Worm (Caenorhabditis elegans) whole organism, young adult: Measurements from ENCODE around the gene F54F12.2.

Source experiments
- B0019.2 ChIP-seq: fragments of 200-800 bp; sonication (Bioruptor generic); conservative IDR thresholded peaks from 2 replicates; pipeline ENCODE4 v1.3.6; 2022; ENCODE audit warnings: missing genetic modification reagents, missing genetic modification characterization, missing compliant biosample characterization
- B0336.3 ChIP-seq: fragments of 200-800 bp; sonication (Bioruptor generic); IDR thresholded peaks from 2 replicates; pipeline ENCODE4 v1.3.6; 2022; ENCODE audit warnings: missing genetic modification characterization, missing compliant biosample characterization
- C06A6.2 ChIP-seq: fragments of 200-800 bp; sonication (Bioruptor generic); conservative IDR thresholded peaks from 2 replicates; pipeline ENCODE4 v1.3.6; 2022; ENCODE audit warnings: missing genetic modification characterization, missing compliant biosample characterization
- T07F8.4 ChIP-seq: sonication (generic microtip); optimal IDR thresholded peaks from 2 replicates; lab custom pipeline; 2016; ENCODE audit warnings: mild to moderate bottlenecking, missing genetic modification characterization, moderate library complexity, missing compliant biosample characterization
- Y67H2A.10 ChIP-seq: fragments of 200-800 bp; sonication (Bioruptor generic); conservative IDR thresholded peaks from 2 replicates; pipeline ENCODE4 v1.3.6; 2022; ENCODE audit warnings: missing genetic modification reagents, missing genetic modification characterization, missing compliant biosample characterization
- akir-1 ChIP-seq: fragments of 200-800 bp; sonication (Bioruptor generic); optimal IDR thresholded peaks from 2 replicates; lab custom pipeline; 2018; ENCODE audit warnings: mild to moderate bottlenecking, missing genetic modification characterization, moderate library complexity, missing compliant biosample characterization
- ama-1 ChIP-seq, 3 experiments: fragments of 150-350 bp in 1 of 3; sonication (generic microtip) in 2 of 3; optimal IDR thresholded peaks; 2 replicates each; lab custom pipeline; 2014 to 2018; ENCODE audit warnings: missing biosample characterization in 2 of 3, missing genetic modification characterization in 2 of 3, missing genetic modification reagents in 2 of 3
- aptf-2 ChIP-seq: fragments of 200-800 bp; sonication (Bioruptor generic); conservative IDR thresholded peaks from 2 replicates; pipeline ENCODE4 v1.3.6; 2022; ENCODE audit warnings: missing genetic modification reagents, missing genetic modification characterization, missing compliant biosample characterization
- atf-7 ChIP-seq: sonication (generic microtip); optimal IDR thresholded peaks from 2 replicates; lab custom pipeline; 2017; ENCODE audit warnings: mild to moderate bottlenecking, missing genetic modification characterization, missing compliant biosample characterization
- attf-6 ChIP-seq: fragments of 200-800 bp; sonication (Bioruptor generic); IDR thresholded peaks from 2 replicates; pipeline ENCODE4 v1.3.6; 2022; ENCODE audit warnings: missing genetic modification reagents, missing genetic modification characterization, missing compliant biosample characterization
- bed-2 ChIP-seq: fragments of 200-800 bp; sonication (Bioruptor generic); IDR thresholded peaks from 2 replicates; pipeline ENCODE4 v1.3.6; 2022; ENCODE audit warnings: missing genetic modification reagents, missing genetic modification characterization, missing compliant biosample characterization
- ceh-27 ChIP-seq: fragments of 200-800 bp; sonication (Bioruptor generic); optimal IDR thresholded peaks from 2 replicates; lab custom pipeline; 2018; ENCODE audit warnings: mild to moderate bottlenecking, missing genetic modification characterization, moderate library complexity, missing compliant biosample characterization
- ceh-58 ChIP-seq: fragments of 200-800 bp; sonication (Bioruptor generic); IDR thresholded peaks from 2 replicates; pipeline ENCODE4 v1.3.6; 2022; ENCODE audit warnings: missing genetic modification characterization, missing compliant biosample characterization
- chd-7 ChIP-seq: sonication (generic microtip); optimal IDR thresholded peaks from 2 replicates; lab custom pipeline; 2016; ENCODE audit warnings: mild to moderate bottlenecking, missing genetic modification characterization, moderate library complexity, missing compliant biosample characterization
- egrh-3 ChIP-seq: fragments of 200-800 bp; sonication (Bioruptor generic); IDR thresholded peaks from 2 replicates; pipeline ENCODE4 v1.3.6; 2022; ENCODE audit warnings: missing genetic modification reagents, missing genetic modification characterization, missing compliant biosample characterization
- ekl-4 ChIP-seq: fragments of 200-800 bp; sonication (Bioruptor generic); IDR thresholded peaks from 2 replicates; pipeline ENCODE4 v1.3.6; 2022; ENCODE audit warnings: missing genetic modification reagents, missing genetic modification characterization, missing compliant biosample characterization
- ets-4 ChIP-seq: fragments of 200-800 bp; sonication (Bioruptor generic); optimal IDR thresholded peaks from 2 replicates; lab custom pipeline; 2018; ENCODE audit warnings: mild to moderate bottlenecking, missing genetic modification characterization, missing compliant biosample characterization
- fkh-3 ChIP-seq: sonication (generic microtip); optimal IDR thresholded peaks from 2 replicates; lab custom pipeline; 2016; ENCODE audit warnings: mild to moderate bottlenecking, missing genetic modification characterization, missing compliant biosample characterization
- gei-17 ChIP-seq: fragments of 200-800 bp; sonication (Bioruptor generic); optimal IDR thresholded peaks from 2 replicates; lab custom pipeline; 2018; ENCODE audit warnings: mild to moderate bottlenecking, missing genetic modification characterization, missing compliant biosample characterization
- hsf-1 ChIP-seq: fragments of 200-800 bp; sonication (Bioruptor generic); IDR thresholded peaks from 2 replicates; pipeline ENCODE4 v1.3.6; 2022; ENCODE audit warnings: missing genetic modification reagents, missing genetic modification characterization, missing compliant biosample characterization
- lag-1 ChIP-seq: fragments of 200-800 bp; sonication (Bioruptor generic); IDR thresholded peaks from 2 replicates; pipeline ENCODE4 v1.3.6; 2022; ENCODE audit warnings: missing genetic modification reagents, missing genetic modification characterization, missing compliant biosample characterization
- let-607 ChIP-seq, 2 experiments: fragments of 200-800 bp in 1 of 2; sonication (Bioruptor generic) in 1 of 2; sonication (generic microtip) in 1 of 2; optimal IDR thresholded peaks; 2 replicates each; lab custom pipeline; 2016 to 2018; ENCODE audit warnings: mild to moderate bottlenecking in 2 of 2, missing compliant biosample characterization in 2 of 2, missing genetic modification characterization in 2 of 2, moderate library complexity in 2 of 2, missing genotype in 1 of 2
- lin-26 ChIP-seq: fragments of 200-800 bp; sonication (Bioruptor generic); IDR thresholded peaks from 2 replicates; pipeline ENCODE4 v1.3.6; 2022; ENCODE audit warnings: missing genetic modification reagents, missing genetic modification characterization, missing compliant biosample characterization
- lin-40 ChIP-seq: sonication (generic microtip); optimal IDR thresholded peaks from 2 replicates; lab custom pipeline; 2016; ENCODE audit warnings: missing genetic modification characterization, mild to moderate bottlenecking, missing compliant biosample characterization, missing genotype, missing genetic modification reagents
- lin-54 ChIP-seq: fragments of 200-800 bp; sonication (Bioruptor generic); optimal IDR thresholded peaks from 2 replicates; lab custom pipeline; 2018; ENCODE audit warnings: mild to moderate bottlenecking, missing genetic modification characterization, missing compliant biosample characterization
- lsl-1 ChIP-seq: fragments of 200-800 bp; sonication (Bioruptor generic); optimal IDR thresholded peaks from 2 replicates; lab custom pipeline; 2018; ENCODE audit warnings: mild to moderate bottlenecking, missing genetic modification characterization, moderate library complexity, missing compliant biosample characterization
- madf-3 ChIP-seq: fragments of 200-800 bp; sonication (Bioruptor generic); IDR thresholded peaks from 2 replicates; pipeline ENCODE4 v1.3.6; 2022; ENCODE audit warnings: missing genetic modification reagents, missing genetic modification characterization, missing compliant biosample characterization
- mcd-1 ChIP-seq: fragments of 200-800 bp; sonication (Bioruptor generic); IDR thresholded peaks from 2 replicates; pipeline ENCODE4 v1.3.6; 2022; ENCODE audit warnings: missing genetic modification reagents, missing genetic modification characterization, missing compliant biosample characterization
- nfyb-1 ChIP-seq: fragments of 200-800 bp; sonication (Bioruptor generic); IDR thresholded peaks from 2 replicates; pipeline ENCODE4 v1.3.6; 2022; ENCODE audit warnings: missing genetic modification reagents, missing genetic modification characterization, missing compliant biosample characterization
- nhr-179 ChIP-seq: sonication (generic microtip); optimal IDR thresholded peaks from 2 replicates; lab custom pipeline; 2016; ENCODE audit warnings: mild to moderate bottlenecking, missing genetic modification characterization, missing compliant biosample characterization
- nhr-27 ChIP-seq: fragments of 200-800 bp; sonication (Bioruptor generic); optimal IDR thresholded peaks from 2 replicates; lab custom pipeline; 2018; ENCODE audit warnings: mild to moderate bottlenecking, missing genetic modification characterization, moderate library complexity, missing compliant biosample characterization
- nhr-90 ChIP-seq: sonication (generic microtip); optimal IDR thresholded peaks from 2 replicates; lab custom pipeline; 2016; ENCODE audit warnings: missing genotype, mild to moderate bottlenecking, missing genetic modification characterization, missing compliant biosample characterization
- pbrm-1 ChIP-seq: fragments of 200-800 bp; sonication (Bioruptor generic); IDR thresholded peaks from 2 replicates; pipeline ENCODE4 v1.3.6; 2022; ENCODE audit warnings: missing genetic modification reagents, missing genetic modification characterization, missing compliant biosample characterization
- sea-2 ChIP-seq: fragments of 200-800 bp; sonication (Bioruptor generic); IDR thresholded peaks from 2 replicates; pipeline ENCODE4 v1.3.6; 2022; ENCODE audit warnings: missing genetic modification characterization, missing compliant biosample characterization
- snpc-1.3 ChIP-seq: sonication (generic microtip); optimal IDR thresholded peaks from 2 replicates; lab custom pipeline; 2017; ENCODE audit warnings: missing genetic modification characterization, mild to moderate bottlenecking, missing compliant biosample characterization, antibody characterized with exemption, moderate library complexity, missing genotype, missing genetic modification reagents; ENCODE audit not compliant: insufficient read depth
- somi-1 ChIP-seq: fragments of 200-800 bp; sonication (Bioruptor generic); optimal IDR thresholded peaks from 2 replicates; lab custom pipeline; 2018; ENCODE audit warnings: mild to moderate bottlenecking, missing genetic modification characterization, missing compliant biosample characterization
- tbp1 ChIP-seq: fragments of 200-800 bp; sonication (Bioruptor generic); optimal IDR thresholded peaks from 2 replicates; lab custom pipeline; 2018; ENCODE audit warnings: mild to moderate bottlenecking, missing genetic modification characterization, missing compliant biosample characterization
- zfh-2 ChIP-seq: fragments of 200-800 bp; sonication (Bioruptor generic); conservative IDR thresholded peaks from 2 replicates; pipeline ENCODE4 v1.3.6; 2022; ENCODE audit warnings: missing genetic modification reagents, missing genetic modification characterization, missing compliant biosample characterization
- ztf-22 ChIP-seq: fragments of 200-800 bp; sonication (Bioruptor generic); optimal IDR thresholded peaks from 2 replicates; lab custom pipeline; 2018; ENCODE audit warnings: mild to moderate bottlenecking, missing genetic modification characterization, moderate library complexity, missing compliant biosample characterization
- ztf-26 ChIP-seq: sonication (generic microtip); optimal IDR thresholded peaks from 2 replicates; lab custom pipeline; 2017; ENCODE audit warnings: missing genetic modification characterization, missing compliant biosample characterization

Gene F54F12.2

ce11 chrIII:13067884-13068767 lies 28.3 kb downstream of the F54F12.2 start (continued):
- peak; percentile 55; the same call in 1 of the 2 replicates for TF ChIP-seq lin-26
- peak; percentile 3 for TF ChIP-seq ztf-22
- peak; percentile 39 to 47 for TF ChIP-seq let-607 (tag; optimal IDR thresholded peaks at IDR 0.05; lab: Kevin White, UChicago)
- no peak for TF ChIP-seq aptf-2
- TF ChIP-seq ceh-58 (GFP tag; lab: Robert Waterston, UW): no peak
- peak; percentile 27 for TF ChIP-seq gei-17 (GFP tag; lab: Kevin White, UChicago)
- peak; percentile 28 for TF ChIP-seq T07F8.4 (tag; lab: Kevin White, UChicago)
- no peak for TF ChIP-seq lag-1 (GFP tag; lab: Robert Waterston, UW)
- no peak for TF ChIP-seq attf-6 (GFP tag; lab: Robert Waterston, UW)
- no peak for TF ChIP-seq atf-7 (tag; lab: Kevin White, UChicago)
- TF ChIP-seq lsl-1 (GFP tag; lab: Kevin White, UChicago): no peak
- TF ChIP-seq lin-54 (GFP tag; lab: Kevin White, UChicago): peak; percentile 42
- peak; percentile 32 for TF ChIP-seq nhr-90 (tag; lab: Kevin White, UChicago)
- peak; percentile 3 for TF ChIP-seq snpc-1.3 (tag; lab: Kevin White, UChicago)
- no peak for TF ChIP-seq nhr-179 (tag; lab: Kevin White, UChicago)
- TF ChIP-seq chd-7 (tag; lab: Kevin White, UChicago): peak; percentile 47
- TF ChIP-seq fkh-3 (tag; lab: Kevin White, UChicago): no peak
- TF ChIP-seq pbrm-1 (GFP tag; lab: Robert Waterston, UW): peak; percentile 62
- peak; percentile 68 for TF ChIP-seq C06A6.2 (GFP tag; lab: Robert Waterston, UW)
- peak; percentile 59 for TF ChIP-seq nhr-27 (tag; lab: Kevin White, UChicago)
- TF ChIP-seq B0336.3 (GFP tag; lab: Robert Waterston, UW): peak; percentile 82
- 0 out of 2 replicates have a peak, but pooled peaks have one; percentile 37 for TF ChIP-seq madf-3
- TF ChIP-seq zfh-2 (GFP tag; lab: Robert Waterston, UW): peak; percentile 95
- peak; percentile 79 for TF ChIP-seq ceh-27
- TF ChIP-seq mcd-1 (GFP tag; lab: Robert Waterston, UW): peak; percentile 58
- peak; percentile 29 for TF ChIP-seq ztf-26
- peak; percentile 67 for TF ChIP-seq akir-1
- peak; percentile 53 for TF ChIP-seq ekl-4 (GFP tag; lab: Robert Waterston, UW)
- TF ChIP-seq ama-1 (optimal IDR thresholded peaks at IDR 0.05; lab: Kevin White, UChicago): no peak
- peak in 1 of 2 experiments; percentile 43 for TF ChIP-seq ama-1 (GFP tag; optimal IDR thresholded peaks at IDR 0.05; lab: Kevin White, UChicago)
- TF ChIP-seq hsf-1 (GFP tag; lab: Robert Waterston, UW): peak; percentile 37; the same call in 1 of the 2 replicates
- peak; percentile 12; the same call in 1 of the 2 replicates for TF ChIP-seq bed-2
- peak; percentile 83; the same call in 1 of the 2 replicates for TF ChIP-seq nfyb-1
- TF ChIP-seq lin-40: peak; percentile 86
- peak; percentile 44 for TF ChIP-seq tbp1 (GFP tag; lab: Kevin White, UChicago)
- no peak for TF ChIP-seq sea-2 (GFP tag; lab: Robert Waterston, UW)
- TF ChIP-seq ets-4 (GFP tag; lab: Kevin White, UChicago): peak; percentile 53

ce11 chrIII:13069416-13069815 lies 29.6 kb downstream of the F54F12.2 start:
- TF ChIP-seq egrh-3 (GFP tag; lab: Robert Waterston, UW) (no peak), somi-1 (GFP tag; lab: Kevin White, UChicago) (no peak), Y67H2A.10 (no peak), B0019.2 (GFP tag; lab: Robert Waterston, UW) (no peak)
